Worm (Caenorhabditis elegans): ENCODE results near the gene nhr-197.

DNA sequence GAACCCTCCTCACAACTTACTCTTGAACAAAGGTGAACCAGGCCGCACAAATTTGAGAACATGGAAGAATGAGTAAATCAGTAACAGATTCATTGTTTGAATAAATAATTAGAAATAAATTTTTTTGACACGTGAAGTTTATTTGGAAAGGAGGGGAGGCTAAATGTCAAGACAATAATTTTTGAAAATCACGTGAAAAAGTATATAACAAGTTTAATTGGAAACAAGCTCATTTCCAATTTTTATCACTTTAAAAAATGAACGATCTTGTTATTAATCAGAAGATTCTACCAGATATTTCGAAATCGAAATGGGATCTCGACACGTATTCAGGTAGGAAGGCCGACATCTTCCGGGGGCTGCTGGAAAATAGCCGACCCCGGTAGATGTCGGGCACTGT lies 38.9 kb downstream of the nhr-197 start, which contains the start of the genes irld-57 and sfxn-1.3:
- TF ChIP-seq T22C8.4 (GFP tag; IDR thresholded peaks at IDR 0.05) (no peak), flt-1 (GFP tag; IDR thresholded peaks at IDR 0.05) (no peak), ref-1 (GFP tag; conservative IDR thresholded peaks at IDR 0.05) (no peak), med-1 (GFP tag; optimal IDR thresholded peaks at IDR 0.05; ENCODE audit: insufficient read depth) (no peak), klf-2 (GFP tag; conservative IDR thresholded peaks at IDR 0.05) (no peak), ztf-23 (GFP tag; IDR thresholded peaks at IDR 0.05) (no peak), ztf-29 (GFP tag; IDR thresholded peaks at IDR 0.05) (no peak)

Measured in whole organism, midembryonic.